Fruit fly (Drosophila melanogaster) whole organism, embryonic: ENCODE data around the gene Blimp-1.

ENCODE experiments used
- B-H1 ChIP-seq: fragments of 200-800 bp; sonication (Bioruptor generic); IDR thresholded peaks from 3 replicates; pipeline ENCODE4 v1.3.6; 2022; ENCODE audit warnings: missing biosample characterization, missing genetic modification characterization
- Bgb ChIP-seq: fragments of 200-800 bp; sonication (Bioruptor generic); IDR thresholded peaks from 2 replicates; pipeline ENCODE4 v1.3.6; 2022; ENCODE audit warnings: missing biosample characterization, missing genetic modification characterization; ENCODE audit not compliant: partially characterized antibody
- CG10979 ChIP-seq: fragments of 200-800 bp; sonication (Bioruptor generic); optimal IDR thresholded peaks from 2 replicates; lab custom pipeline; 2018; ENCODE audit warnings: missing biosample characterization, mild to moderate bottlenecking, missing genetic modification characterization, moderate library complexity
- CG13624 ChIP-seq: fragments of 200-800 bp; sonication (Bioruptor generic); optimal IDR thresholded peaks from 2 replicates; lab custom pipeline; 2016; ENCODE audit warnings: missing biosample characterization, missing genetic modification characterization
- CG13894 ChIP-seq: fragments of 200-800 bp; sonication (Bioruptor generic); optimal IDR thresholded peaks from 3 replicates; lab custom pipeline; 2018; ENCODE audit warnings: missing biosample characterization, mild to moderate bottlenecking, missing genetic modification characterization, moderate library complexity
- CG14860 ChIP-seq: fragments of 200-800 bp; sonication (Bioruptor generic); IDR thresholded peaks from 3 replicates; pipeline ENCODE4 v1.3.6; 2022; ENCODE audit warnings: missing biosample characterization, missing genetic modification characterization; ENCODE audit not compliant: partially characterized antibody
- CG18599 ChIP-seq: fragments of 200-800 bp; sonication (Bioruptor generic); optimal IDR thresholded peaks from 3 replicates; lab custom pipeline; 2017; ENCODE audit warnings: missing biosample characterization, missing genetic modification characterization, mild to moderate bottlenecking, moderate library complexity, missing genetic modification reagents
- CG42726 ChIP-seq: fragments of 200-800 bp; sonication (Bioruptor generic); IDR thresholded peaks from 2 replicates; pipeline ENCODE4 v1.3.6; 2022; ENCODE audit warnings: missing biosample characterization, missing genetic modification characterization; ENCODE audit not compliant: partially characterized antibody
- CG6175 ChIP-seq: fragments of 200-800 bp; sonication (Bioruptor generic); IDR thresholded peaks from 3 replicates; pipeline ENCODE4 v1.3.6; 2022; ENCODE audit warnings: missing biosample characterization, missing genetic modification characterization
- CG6813 ChIP-seq: fragments of 200-800 bp; sonication (Bioruptor generic); optimal IDR thresholded peaks from 2 replicates; lab custom pipeline; 2017; ENCODE audit warnings: missing biosample characterization, missing genetic modification characterization, mild to moderate bottlenecking, moderate library complexity, missing genetic modification reagents
- CG8089 ChIP-seq: fragments of 200-800 bp; sonication (Bioruptor generic); optimal IDR thresholded peaks from 3 replicates; lab custom pipeline; 2016; ENCODE audit warnings: missing biosample characterization, missing genetic modification characterization
- CG8281 ChIP-seq: fragments of 200-800 bp; sonication (Bioruptor generic); optimal IDR thresholded peaks from 2 replicates; lab custom pipeline; 2018; ENCODE audit warnings: missing biosample characterization, mild to moderate bottlenecking, missing genetic modification characterization, moderate library complexity
- Deaf1 ChIP-seq: fragments of 200-800 bp; optimal IDR thresholded peaks from 3 replicates; lab custom pipeline; 2019; ENCODE audit warnings: missing biosample characterization, mild to moderate bottlenecking, missing genetic modification characterization, moderate library complexity
- Drgx ChIP-seq: fragments of 200-800 bp; sonication (Bioruptor generic); IDR thresholded peaks from 2 replicates; pipeline ENCODE4 v1.3.6; 2022; ENCODE audit warnings: missing biosample characterization, missing genetic modification characterization
- Ets65A ChIP-seq: fragments of 200-800 bp; sonication (Bioruptor generic); peaks from one replicate; lab custom pipeline; 2016; ENCODE audit warnings: missing biosample characterization, missing genetic modification characterization
- H15 ChIP-seq: fragments of 200-800 bp; sonication (Bioruptor generic); IDR thresholded peaks from 3 replicates; pipeline ENCODE4 v1.3.6; 2022; ENCODE audit warnings: missing biosample characterization, missing genetic modification characterization
- Lhr ChIP-seq: fragments of 200-800 bp; sonication (Bioruptor generic); optimal IDR thresholded peaks from 3 replicates; lab custom pipeline; 2017; ENCODE audit warnings: mild to moderate bottlenecking, missing biosample characterization, missing genetic modification reagents, missing genetic modification characterization
- MTF-1 ChIP-seq: fragments of 200-800 bp; sonication (Bioruptor generic); optimal IDR thresholded peaks from 2 replicates; lab custom pipeline; 2018; ENCODE audit warnings: missing biosample characterization, mild to moderate bottlenecking, missing genetic modification characterization, borderline replicate concordance
- Nf-YB ChIP-seq: fragments of 200-800 bp; sonication (Bioruptor generic); optimal IDR thresholded peaks from 3 replicates; lab custom pipeline; 2019; ENCODE audit warnings: missing biosample characterization, mild to moderate bottlenecking, missing genetic modification characterization, moderate library complexity
- Scr ChIP-seq: fragments of 200-800 bp; sonication (Bioruptor generic); IDR thresholded peaks from 2 replicates; pipeline ENCODE4 v1.3.6; 2022; ENCODE audit warnings: missing biosample characterization, missing genetic modification characterization; ENCODE audit not compliant: partially characterized antibody
- Sry-δ ChIP-seq: fragments of 200-800 bp; sonication (Bioruptor generic); optimal IDR thresholded peaks from 2 replicates; lab custom pipeline; 2016; ENCODE audit warnings: missing biosample characterization, missing genetic modification characterization
- TFAM ChIP-seq: fragments of 200-800 bp; sonication (Bioruptor generic); optimal IDR thresholded peaks from 2 replicates; lab custom pipeline; 2017; ENCODE audit warnings: missing biosample characterization, missing genetic modification characterization, inconsistent platforms
- abd-A ChIP-seq: fragments of 200-800 bp; sonication (Bioruptor generic); optimal IDR thresholded peaks from 3 replicates; lab custom pipeline; 2019; ENCODE audit warnings: missing biosample characterization, mild to moderate bottlenecking, missing genetic modification characterization, moderate library complexity
- aop ChIP-seq: fragments of 200-800 bp; sonication (Bioruptor generic); IDR thresholded peaks from 2 replicates; pipeline ENCODE4 v1.3.6; 2022; ENCODE audit warnings: missing biosample characterization, missing genetic modification characterization
- ara ChIP-seq: fragments of 200-800 bp; sonication (Bioruptor generic); IDR thresholded peaks from 2 replicates; pipeline ENCODE4 v1.3.6; 2022; ENCODE audit warnings: missing biosample characterization, missing genetic modification characterization
- cwo ChIP-seq: fragments of 200-800 bp; sonication (Bioruptor generic); optimal IDR thresholded peaks from 3 replicates; lab custom pipeline; 2017; ENCODE audit warnings: missing biosample characterization, missing genetic modification characterization, mild to moderate bottlenecking, moderate library complexity, missing genetic modification reagents
- emc ChIP-seq: fragments of 200-800 bp; sonication (Bioruptor generic); optimal IDR thresholded peaks from 2 replicates; lab custom pipeline; 2016; ENCODE audit warnings: missing biosample characterization, missing genetic modification characterization
- eve ChIP-seq, 2 experiments: fragments of >200 bp; optimal IDR thresholded peaks; 2 replicates each; lab custom pipeline; 2017; ENCODE audit warnings: missing biosample characterization in 2 of 2, missing genetic modification characterization in 2 of 2
- ewg ChIP-seq: fragments of 200-800 bp; sonication (Bioruptor generic); optimal IDR thresholded peaks from 3 replicates; lab custom pipeline; 2017; ENCODE audit warnings: mild to moderate bottlenecking, missing biosample characterization, missing genetic modification reagents, missing genetic modification characterization
- fd64A ChIP-seq: fragments of 200-800 bp; sonication (Bioruptor generic); optimal IDR thresholded peaks from 3 replicates; lab custom pipeline; 2018; ENCODE audit warnings: missing biosample characterization, mild to moderate bottlenecking, missing genetic modification characterization
- klu ChIP-seq: fragments of 200-800 bp; sonication (Bioruptor generic); IDR thresholded peaks from 2 replicates; pipeline ENCODE4 v1.3.6; 2022; ENCODE audit warnings: missing biosample characterization, missing genetic modification characterization
- oc ChIP-seq: fragments of 200-800 bp; sonication (Bioruptor generic); optimal IDR thresholded peaks from 2 replicates; lab custom pipeline; 2018; ENCODE audit warnings: missing biosample characterization, mild to moderate bottlenecking, missing genetic modification characterization, moderate library complexity
- p53 ChIP-seq: fragments of 200-800 bp; sonication (Bioruptor generic); optimal IDR thresholded peaks from 2 replicates; lab custom pipeline; 2016; ENCODE audit warnings: missing biosample characterization, missing genetic modification characterization
- ttk ChIP-seq: fragments of 200-800 bp; sonication (Bioruptor generic); IDR thresholded peaks from 2 replicates; pipeline ENCODE4 v2.1.2; 2022; ENCODE audit warnings: missing biosample characterization, missing genetic modification characterization
- twi ChIP-seq: fragments of 200-800 bp; optimal IDR thresholded peaks from 2 replicates; lab custom pipeline; 2019; ENCODE audit warnings: missing biosample characterization, mild to moderate bottlenecking, missing genetic modification characterization, moderate library complexity

Gene Blimp-1

DNA sequence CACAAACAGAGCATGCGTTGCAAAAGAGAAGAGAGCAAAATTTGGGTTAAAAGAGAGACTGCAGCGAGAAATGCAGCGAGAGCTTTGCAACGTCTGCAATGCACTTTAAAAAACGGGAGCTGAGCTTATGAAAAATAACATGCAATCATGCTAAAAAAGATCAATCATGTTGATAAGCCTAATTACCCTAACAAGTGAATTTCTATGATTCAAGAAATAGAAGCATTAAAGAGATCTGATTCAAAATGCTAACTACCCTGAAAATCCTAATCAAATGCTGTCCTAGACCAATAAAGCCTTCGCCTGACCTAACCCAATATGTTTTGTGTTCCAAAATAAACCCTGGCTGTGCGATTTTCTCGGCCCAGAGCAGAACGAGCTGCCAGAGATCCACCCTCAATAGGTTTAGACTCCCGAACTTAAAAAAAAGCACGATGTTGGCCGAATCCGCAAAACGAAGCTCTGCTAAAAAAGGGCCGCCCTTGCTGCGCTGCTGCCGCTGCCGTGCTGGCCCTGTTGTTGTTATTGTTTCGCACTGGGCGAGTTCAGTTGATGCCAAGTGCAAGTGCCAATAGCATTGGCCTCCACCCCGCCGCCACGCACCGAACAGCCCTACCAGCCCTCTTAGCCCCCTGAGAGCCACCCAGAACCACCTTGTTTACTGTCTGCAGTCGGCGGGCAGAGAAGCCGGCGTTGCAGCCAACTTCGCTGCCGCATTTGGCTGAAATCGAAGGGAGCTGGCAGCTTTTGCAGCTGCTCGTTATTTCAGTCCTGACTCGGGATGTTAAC is 4.6 kb downstream of the Blimp-1 start:
- no peak for TF ChIP-seq ara
- no peak for TF ChIP-seq twi
- peak; percentile 26; the same call in 1 of the 2 replicates for TF ChIP-seq Drgx (GFP tag; lab: Robert Waterston, UW)
- TF ChIP-seq fd64A (GFP tag; lab: Kevin White, UChicago), result no peak
- TF ChIP-seq Deaf1 (tag; lab: Kevin White, UChicago), result peak; percentile 5
- TF ChIP-seq, all 482 proteins: peak for 2

DNA sequence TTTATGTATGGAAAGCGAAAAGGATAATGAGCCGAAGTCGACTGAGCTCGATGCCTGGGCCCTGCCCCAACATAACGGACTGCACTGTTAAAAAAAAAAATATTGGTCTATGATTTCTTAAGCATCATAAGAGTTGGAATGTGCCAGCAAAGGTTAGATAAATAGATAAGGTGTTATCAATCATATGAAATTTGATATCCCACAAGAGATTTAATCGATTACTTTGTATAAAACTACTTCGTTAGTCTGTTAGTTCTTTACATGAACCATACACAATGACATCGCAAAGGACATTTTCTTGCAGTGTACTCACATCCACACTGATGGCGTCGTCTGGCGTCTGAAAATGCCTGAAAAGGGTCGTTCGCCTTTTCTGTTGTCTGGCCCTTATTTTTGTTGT is 6.7 kb downstream of the Blimp-1 start:
- no peak for TF ChIP-seq cwo
- TF ChIP-seq Lhr (GFP tag; lab: Kevin White, UChicago), result no peak
- TF ChIP-seq CG18599, result peak; percentile 21
- 0 out of 2 replicates have a peak, but pooled peaks have one; percentile 30 for TF ChIP-seq Drgx (GFP tag; lab: Robert Waterston, UW)

DNA sequence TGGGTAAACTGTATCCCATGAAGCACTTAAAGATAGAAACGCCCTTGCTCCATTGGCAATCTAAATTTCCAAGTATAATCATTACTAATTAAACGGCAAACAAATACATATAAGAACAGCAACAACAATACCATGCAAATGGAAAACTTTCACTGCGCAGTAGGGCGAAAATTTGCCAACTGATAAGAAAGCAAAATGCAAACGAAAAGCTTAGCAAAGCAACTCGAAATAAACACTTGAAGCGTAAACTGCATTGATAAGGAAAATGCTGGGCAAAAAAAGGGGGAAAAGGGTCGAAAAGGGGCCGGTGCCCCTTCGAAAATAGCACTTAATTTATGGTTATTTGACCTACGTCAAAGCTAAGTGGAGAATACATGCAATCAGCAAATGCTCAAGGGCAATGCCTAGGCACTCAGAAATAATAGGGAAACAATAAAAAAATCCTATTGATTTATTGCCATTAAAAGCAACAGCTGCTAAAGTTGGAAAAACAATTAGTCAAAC is 7.8 kb downstream of the Blimp-1 start:
- TF ChIP-seq klu (GFP tag; lab: Robert Waterston, UW) (no peak), MTF-1 (GFP tag; lab: Kevin White, UChicago) (no peak), aop (no peak), ewg (GFP tag; lab: Kevin White, UChicago) (no peak), p53 (no peak), CG6175 (no peak), CG8281 (tag; lab: Kevin White, UChicago) (no peak), CG6813 (GFP tag; lab: Kevin White, UChicago) (no peak), oc (tag; lab: Kevin White, UChicago) (no peak), CG13894 (no peak), CG8089 (no peak), CG42726 (GFP tag; lab: Robert Waterston, UW) (no peak), Sry-δ (GFP tag; lab: Kevin White, UChicago) (no peak), Nf-YB (GFP tag; lab: Kevin White, UChicago) (no peak), TFAM (GFP tag; lab: Kevin White, UChicago) (no peak)

DNA sequence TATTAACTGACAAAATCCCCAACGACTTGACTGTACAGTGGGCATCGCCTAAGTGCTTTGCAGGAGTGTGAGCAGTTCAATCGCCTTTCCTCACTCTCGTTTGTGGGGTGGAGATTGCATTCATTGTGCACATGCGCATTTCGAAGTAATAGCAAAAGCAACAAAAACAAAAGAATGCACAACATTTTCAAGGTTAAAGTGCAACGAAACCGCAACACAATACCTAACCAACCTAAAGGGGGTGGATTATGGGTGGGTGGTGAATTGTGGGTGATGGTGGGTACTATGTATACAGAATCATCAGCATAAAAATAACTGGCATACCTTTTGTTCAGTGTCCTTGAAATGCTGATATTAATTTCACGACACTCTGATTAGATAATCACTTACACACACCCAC is 8.7 kb downstream of the Blimp-1 start:
- TF ChIP-seq H15, result 0 out of 3 replicates have a peak, but pooled peaks have one; percentile 26
- no peak for TF ChIP-seq CG10979 (tag; lab: Kevin White, UChicago)
- TF ChIP-seq CG14860 (GFP tag; lab: Robert Waterston, UW), result 0 out of 3 replicates have a peak, but pooled peaks have one; percentile 10
- no peak for TF ChIP-seq eve (GFP tag; optimal IDR thresholded peaks at IDR 0.05; lab: Kevin White, UChicago)
- TF ChIP-seq Ets65A (GFP tag; lab: Kevin White, UChicago), result peak; percentile 52
- no peak for TF ChIP-seq emc (GFP tag; lab: Kevin White, UChicago)
- no peak for TF ChIP-seq Bgb (GFP tag; lab: Robert Waterston, UW)
- TF ChIP-seq B-H1 (GFP tag; lab: Robert Waterston, UW), result no peak
- no peak for TF ChIP-seq abd-A
- TF ChIP-seq CG13624 (GFP tag; lab: Kevin White, UChicago), result no peak
- TF ChIP-seq ttk, result no peak
- TF ChIP-seq Scr, result no peak
- TF ChIP-seq, all 482 proteins: peak for 3
